Worm (Caenorhabditis elegans) whole organism, young adult: Measurements from ENCODE around the gene F38B6.3.

ENCODE experiments used
- B0261.1 ChIP-seq: sonication (generic microtip); optimal IDR thresholded peaks from 2 replicates; lab custom pipeline; 2016; ENCODE audit warnings: mild to moderate bottlenecking, missing genetic modification characterization, moderate library complexity, missing compliant biosample characterization
- C06A6.2 ChIP-seq: fragments of 200-800 bp; sonication (Bioruptor generic); conservative IDR thresholded peaks from 2 replicates; pipeline ENCODE4 v1.3.6; 2022; ENCODE audit warnings: missing genetic modification characterization, missing compliant biosample characterization
- C17E4.6 ChIP-seq: fragments of 200-800 bp; sonication (Bioruptor generic); IDR thresholded peaks from 2 replicates; pipeline ENCODE4 v1.3.6; 2022; ENCODE audit warnings: missing genetic modification reagents, missing genetic modification characterization, missing compliant biosample characterization
- D2030.7 ChIP-seq: fragments of 200-800 bp; sonication (Bioruptor generic); IDR thresholded peaks from 2 replicates; pipeline ENCODE4 v1.3.6; 2022; ENCODE audit warnings: missing genetic modification reagents, missing genetic modification characterization, missing compliant biosample characterization
- F22D6.2 ChIP-seq: sonication (generic microtip); optimal IDR thresholded peaks from 2 replicates; lab custom pipeline; 2016; ENCODE audit warnings: mild to moderate bottlenecking, missing genetic modification characterization, missing compliant biosample characterization
- F39B2.1 ChIP-seq: fragments of 200-800 bp; sonication (Bioruptor generic); IDR thresholded peaks from 2 replicates; pipeline ENCODE4 v1.3.6; 2022; ENCODE audit warnings: missing genetic modification reagents, missing genetic modification characterization, missing compliant biosample characterization
- F55B11.4 ChIP-seq: sonication (generic microtip); optimal IDR thresholded peaks from 2 replicates; lab custom pipeline; 2016; ENCODE audit warnings: missing compliant biosample characterization, missing genetic modification characterization, borderline replicate concordance; ENCODE audit not compliant: insufficient read depth
- Y53G8AR.9 ChIP-seq: fragments of 200-800 bp; sonication (Bioruptor generic); conservative IDR thresholded peaks from 2 replicates; pipeline ENCODE4 v1.3.6; 2022; ENCODE audit warnings: missing genetic modification reagents, missing genetic modification characterization, missing compliant biosample characterization
- ZK185.1 ChIP-seq: sonication (generic microtip); optimal IDR thresholded peaks from 2 replicates; lab custom pipeline; 2016; ENCODE audit warnings: mild to moderate bottlenecking, missing genetic modification characterization, missing compliant biosample characterization; ENCODE audit not compliant: poor library complexity, severe bottlenecking
- ama-1 ChIP-seq, 3 experiments: fragments of 150-350 bp in 1 of 3; sonication (generic microtip) in 2 of 3; optimal IDR thresholded peaks; 2 replicates each; lab custom pipeline; 2014 to 2018; ENCODE audit warnings: missing biosample characterization in 2 of 3, missing genetic modification characterization in 2 of 3, missing genetic modification reagents in 2 of 3
- aptf-2 ChIP-seq: fragments of 200-800 bp; sonication (Bioruptor generic); conservative IDR thresholded peaks from 2 replicates; pipeline ENCODE4 v1.3.6; 2022; ENCODE audit warnings: missing genetic modification reagents, missing genetic modification characterization, missing compliant biosample characterization
- attf-3 ChIP-seq: fragments of 200-800 bp; sonication (Bioruptor generic); conservative IDR thresholded peaks from 2 replicates; pipeline ENCODE4 v1.3.6; 2022; ENCODE audit warnings: missing genetic modification reagents, missing genetic modification characterization, missing compliant biosample characterization
- bed-1 ChIP-seq: fragments of 200-800 bp; sonication (Bioruptor generic); IDR thresholded peaks from 2 replicates; pipeline ENCODE4 v1.3.6; 2022; ENCODE audit warnings: missing genetic modification reagents, missing genetic modification characterization, missing compliant biosample characterization
- cebp-1 ChIP-seq, 2 experiments: fragments of 200-800 bp in 1 of 2; sonication (Bioruptor generic) in 1 of 2; sonication (generic microtip) in 1 of 2; IDR thresholded peaks in 1 of 2; optimal IDR thresholded peaks in 1 of 2; 2 replicates each; pipeline versions ENCODE4 v1.3.6 to Lab custom; 2017 to 2022; ENCODE audit warnings: missing compliant biosample characterization in 2 of 2, missing genetic modification characterization in 2 of 2, mild to moderate bottlenecking in 1 of 2, missing genetic modification reagents in 1 of 2, moderate library complexity in 1 of 2
- ceh-58 ChIP-seq: fragments of 200-800 bp; sonication (Bioruptor generic); IDR thresholded peaks from 2 replicates; pipeline ENCODE4 v1.3.6; 2022; ENCODE audit warnings: missing genetic modification characterization, missing compliant biosample characterization
- ceh-91 ChIP-seq: fragments of 200-800 bp; sonication (Bioruptor generic); IDR thresholded peaks from 2 replicates; pipeline ENCODE4 v1.3.6; 2022; ENCODE audit warnings: missing genetic modification reagents, missing genetic modification characterization, missing compliant biosample characterization
- chd-7 ChIP-seq: sonication (generic microtip); optimal IDR thresholded peaks from 2 replicates; lab custom pipeline; 2016; ENCODE audit warnings: mild to moderate bottlenecking, missing genetic modification characterization, moderate library complexity, missing compliant biosample characterization
- efl-1 ChIP-seq: fragments of 150-350 bp; optimal IDR thresholded peaks from 2 replicates; lab custom pipeline; 2014; ENCODE audit warnings: missing biosample characterization, missing genetic modification reagents, missing genetic modification characterization
- egl-18 ChIP-seq: fragments of 200-800 bp; sonication (Bioruptor generic); IDR thresholded peaks from 2 replicates; pipeline ENCODE4 v1.3.6; 2022; ENCODE audit warnings: missing genetic modification reagents, missing genetic modification characterization, missing compliant biosample characterization
- egl-44 ChIP-seq: fragments of 200-800 bp; sonication (Bioruptor generic); IDR thresholded peaks from 2 replicates; pipeline ENCODE4 v1.3.6; 2022; ENCODE audit warnings: missing genetic modification reagents, missing genetic modification characterization, missing compliant biosample characterization
- ekl-4 ChIP-seq: fragments of 200-800 bp; sonication (Bioruptor generic); IDR thresholded peaks from 2 replicates; pipeline ENCODE4 v1.3.6; 2022; ENCODE audit warnings: missing genetic modification reagents, missing genetic modification characterization, missing compliant biosample characterization
- fkh-3 ChIP-seq: sonication (generic microtip); optimal IDR thresholded peaks from 2 replicates; lab custom pipeline; 2016; ENCODE audit warnings: mild to moderate bottlenecking, missing genetic modification characterization, missing compliant biosample characterization
- hmg-1.2 ChIP-seq: fragments of 200-800 bp; sonication (Bioruptor generic); IDR thresholded peaks from 2 replicates; pipeline ENCODE4 v1.3.6; 2022; ENCODE audit warnings: missing genetic modification reagents, missing genetic modification characterization, missing compliant biosample characterization
- let-526 ChIP-seq: fragments of 200-800 bp; sonication (Bioruptor generic); IDR thresholded peaks from 2 replicates; pipeline ENCODE4 v1.3.6; 2022; ENCODE audit warnings: missing genetic modification reagents, missing genetic modification characterization, missing compliant biosample characterization
- lin-26 ChIP-seq: fragments of 200-800 bp; sonication (Bioruptor generic); IDR thresholded peaks from 2 replicates; pipeline ENCODE4 v1.3.6; 2022; ENCODE audit warnings: missing genetic modification reagents, missing genetic modification characterization, missing compliant biosample characterization
- lin-35 ChIP-seq, 3 experiments: fragments of 150-350 bp in 2 of 3; sonication (generic microtip) in 1 of 3; optimal IDR thresholded peaks; 2 replicates each; lab custom pipeline; 2014 to 2018; ENCODE audit warnings: missing biosample characterization in 3 of 3, missing genetic modification characterization in 3 of 3, missing genetic modification reagents in 3 of 3
- lin-40 ChIP-seq: sonication (generic microtip); optimal IDR thresholded peaks from 2 replicates; lab custom pipeline; 2016; ENCODE audit warnings: missing genetic modification characterization, mild to moderate bottlenecking, missing compliant biosample characterization, missing genotype, missing genetic modification reagents
- lin-54 ChIP-seq: fragments of 200-800 bp; sonication (Bioruptor generic); optimal IDR thresholded peaks from 2 replicates; lab custom pipeline; 2018; ENCODE audit warnings: mild to moderate bottlenecking, missing genetic modification characterization, missing compliant biosample characterization
- lsl-1 ChIP-seq: fragments of 200-800 bp; sonication (Bioruptor generic); optimal IDR thresholded peaks from 2 replicates; lab custom pipeline; 2018; ENCODE audit warnings: mild to moderate bottlenecking, missing genetic modification characterization, moderate library complexity, missing compliant biosample characterization
- madf-10 ChIP-seq: sonication (generic microtip); optimal IDR thresholded peaks from 2 replicates; lab custom pipeline; 2016; ENCODE audit warnings: mild to moderate bottlenecking, missing genetic modification characterization, missing compliant biosample characterization
- madf-3 ChIP-seq: fragments of 200-800 bp; sonication (Bioruptor generic); IDR thresholded peaks from 2 replicates; pipeline ENCODE4 v1.3.6; 2022; ENCODE audit warnings: missing genetic modification reagents, missing genetic modification characterization, missing compliant biosample characterization
- nhr-179 ChIP-seq: sonication (generic microtip); optimal IDR thresholded peaks from 2 replicates; lab custom pipeline; 2016; ENCODE audit warnings: mild to moderate bottlenecking, missing genetic modification characterization, missing compliant biosample characterization
- nhr-80 ChIP-seq: sonication (generic microtip); optimal IDR thresholded peaks from 2 replicates; lab custom pipeline; 2016; ENCODE audit warnings: missing genetic modification characterization, missing compliant biosample characterization
- pha-4 ChIP-seq: fragments of 150-350 bp; sonication (generic microtip); optimal IDR thresholded peaks from 2 replicates; lab custom pipeline; 2014; ENCODE audit warnings: missing biosample characterization, missing genetic modification reagents, missing genetic modification characterization
- rpc-1 ChIP-seq, 2 experiments: fragments of 150-350 bp in 1 of 2; sonication (generic microtip) in 1 of 2; optimal IDR thresholded peaks; 2 replicates each; lab custom pipeline; 2014 to 2018; ENCODE audit warnings: missing biosample characterization in 1 of 2, missing genetic modification characterization in 1 of 2, missing genetic modification reagents in 1 of 2, missing genotype in 1 of 2
- sdz-38 ChIP-seq: sonication (generic microtip); optimal IDR thresholded peaks from 2 replicates; lab custom pipeline; 2016; ENCODE audit warnings: missing genotype, missing genetic modification characterization, missing compliant biosample characterization
- snpc-1.3 ChIP-seq: sonication (generic microtip); optimal IDR thresholded peaks from 2 replicates; lab custom pipeline; 2017; ENCODE audit warnings: missing genetic modification characterization, mild to moderate bottlenecking, missing compliant biosample characterization, antibody characterized with exemption, moderate library complexity, missing genotype, missing genetic modification reagents; ENCODE audit not compliant: insufficient read depth
- tlf-1 ChIP-seq: fragments of 200-800 bp; sonication (Bioruptor generic); optimal IDR thresholded peaks from 2 replicates; lab custom pipeline; 2018; ENCODE audit warnings: mild to moderate bottlenecking, missing genetic modification characterization, missing compliant biosample characterization
- zfh-2 ChIP-seq: fragments of 200-800 bp; sonication (Bioruptor generic); conservative IDR thresholded peaks from 2 replicates; pipeline ENCODE4 v1.3.6; 2022; ENCODE audit warnings: missing genetic modification reagents, missing genetic modification characterization, missing compliant biosample characterization
- zim-3 ChIP-seq: sonication (generic microtip); optimal IDR thresholded peaks from 2 replicates; lab custom pipeline; 2017; ENCODE audit warnings: mild to moderate bottlenecking, missing genetic modification characterization, moderate library complexity, missing compliant biosample characterization
- ztf-26 ChIP-seq: sonication (generic microtip); optimal IDR thresholded peaks from 2 replicates; lab custom pipeline; 2017; ENCODE audit warnings: missing genetic modification characterization, missing compliant biosample characterization
- ztf-3 ChIP-seq: fragments of 200-800 bp; sonication (Bioruptor generic); optimal IDR thresholded peaks from 2 replicates; lab custom pipeline; 2018; ENCODE audit warnings: mild to moderate bottlenecking, missing genetic modification characterization, missing compliant biosample characterization

The F38B6.3 gene

DNA sequence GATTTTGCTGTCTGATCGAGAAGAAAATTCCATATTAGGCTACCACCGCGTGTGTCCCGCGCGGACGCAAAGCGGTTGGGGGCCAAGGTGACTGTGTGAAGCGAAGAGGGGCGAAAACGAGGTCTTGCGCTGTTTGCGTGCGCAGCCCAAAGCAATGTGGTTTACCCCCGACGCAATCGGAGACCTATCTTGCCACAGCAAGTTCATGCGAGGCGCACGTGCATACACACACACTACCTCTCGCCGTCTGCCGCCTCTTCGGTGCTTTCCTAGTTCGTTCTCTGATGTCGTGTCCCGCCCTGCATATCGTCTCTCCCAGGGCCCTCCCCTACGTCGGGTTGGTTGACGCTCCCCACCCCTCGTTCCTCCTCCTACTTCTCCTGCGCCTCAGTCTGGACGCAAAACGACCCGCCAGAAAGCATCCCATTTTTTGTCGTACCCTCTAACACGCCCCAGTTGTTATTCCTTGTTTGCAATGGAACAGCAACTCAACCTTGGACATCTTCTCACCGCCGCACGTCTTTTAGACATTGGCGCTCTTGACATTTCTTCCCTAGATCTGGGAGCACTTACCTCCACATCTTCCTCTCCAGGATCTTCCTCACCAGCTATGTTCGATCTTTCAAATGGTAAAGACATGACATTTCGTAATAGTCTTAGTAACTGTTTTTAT, 48.7 kb downstream of the F38B6.3 start, which contains the start of gene mdl-1 (continued):
- TF ChIP-seq fkh-3 (tag; lab: Kevin White, UChicago): no peak
- no peak for TF ChIP-seq ceh-58 (GFP tag; lab: Robert Waterston, UW)
- TF ChIP-seq zfh-2 (GFP tag; lab: Robert Waterston, UW): peak; percentile 98
- peak; percentile 4 for TF ChIP-seq zim-3 (tag; lab: Kevin White, UChicago)
- TF ChIP-seq ama-1 (optimal IDR thresholded peaks at IDR 0.05; lab: Kevin White, UChicago): no peak
- TF ChIP-seq ama-1 (GFP tag; optimal IDR thresholded peaks at IDR 0.05; lab: Kevin White, UChicago): no peak
- TF ChIP-seq ekl-4: peak; percentile 40; the same call in 1 of the 2 replicates
- 0 out of 2 replicates have a peak, but pooled peaks have one; percentile 37 for TF ChIP-seq let-526 (GFP tag; lab: Robert Waterston, UW)
- TF ChIP-seq tlf-1: peak; percentile 66
- TF ChIP-seq egl-44 (GFP tag; lab: Robert Waterston, UW): peak; percentile 51; the same call in 1 of the 2 replicates
- TF ChIP-seq lsl-1: no peak

DNA sequence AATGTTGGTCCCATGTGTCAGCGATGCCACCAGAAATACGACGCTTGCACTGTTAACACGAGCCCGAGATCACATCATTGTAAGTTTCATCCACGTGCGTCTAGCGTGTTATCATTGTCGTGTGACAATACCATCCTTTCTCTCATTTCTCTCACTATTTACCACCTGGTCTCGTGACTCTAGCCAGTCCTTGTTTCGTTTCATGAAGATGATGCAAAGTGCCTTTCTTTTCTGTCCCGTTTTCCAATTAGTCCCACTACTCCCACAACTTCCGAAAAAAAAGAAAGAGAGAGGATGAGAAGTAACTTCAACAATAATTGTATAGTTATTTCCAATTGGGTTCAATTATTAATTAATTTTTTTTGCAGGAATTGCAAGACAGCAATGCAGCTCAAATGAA, 49.5 kb downstream of the F38B6.3 start:
- TF ChIP-seq B0261.1 (tag; lab: Kevin White, UChicago) (no peak), C06A6.2 (GFP tag; lab: Robert Waterston, UW) (peak; percentile 60; the same call in 1 of the 2 replicates), egl-18 (GFP tag; lab: Robert Waterston, UW) (no peak), ztf-26 (tag; lab: Kevin White, UChicago) (no peak), fkh-3 (tag; lab: Kevin White, UChicago) (no peak), bed-1 (GFP tag; lab: Robert Waterston, UW) (no peak), F39B2.1 (GFP tag; lab: Robert Waterston, UW) (no peak), ztf-3 (GFP tag; lab: Kevin White, UChicago) (no peak), pha-4 (tag; lab: Kevin White, UChicago) (peak; percentile 85), lin-35 (GFP tag; optimal IDR thresholded peaks at IDR 0.05; lab: Kevin White, UChicago) (peak in 1 of 3 experiments; percentile 17), F22D6.2 (no peak), lin-54 (GFP tag; lab: Kevin White, UChicago) (peak; percentile 10), lin-40 (no peak), attf-3 (no peak), D2030.7 (GFP tag; lab: Robert Waterston, UW) (no peak), madf-10 (tag; lab: Kevin White, UChicago) (peak; percentile 25), nhr-179 (no peak), chd-7 (peak; percentile 2), ceh-58 (GFP tag; lab: Robert Waterston, UW) (no peak), efl-1 (GFP tag; lab: Kevin White, UChicago) (no peak), hmg-1.2 (GFP tag; lab: Robert Waterston, UW) (peak; percentile 14; the same call in 1 of the 2 replicates), C17E4.6 (no peak), F55B11.4 (tag; lab: Kevin White, UChicago) (no peak), ZK185.1 (peak; percentile 36), ceh-91 (GFP tag; lab: Robert Waterston, UW) (no peak), lin-26 (GFP tag; lab: Robert Waterston, UW) (no peak), aptf-2 (GFP tag; lab: Robert Waterston, UW) (no peak), madf-3 (GFP tag; lab: Robert Waterston, UW) (no peak), cebp-1 (GFP tag; IDR thresholded peaks at IDR 0.05; lab: Robert Waterston, UW) (no peak), cebp-1 (tag; optimal IDR thresholded peaks at IDR 0.05; lab: Kevin White, UChicago) (peak; percentile 21), nhr-80 (tag; lab: Kevin White, UChicago) (peak; percentile 51), rpc-1 (optimal IDR thresholded peaks at IDR 0.05; lab: Kevin White, UChicago) (no peak), rpc-1 (tag; optimal IDR thresholded peaks at IDR 0.05; lab: Kevin White, UChicago) (no peak), snpc-1.3 (tag; lab: Kevin White, UChicago) (no peak), sdz-38 (tag; lab: Kevin White, UChicago) (no peak), ama-1 (optimal IDR thresholded peaks at IDR 0.05; lab: Kevin White, UChicago) (peak; percentile 88), ama-1 (GFP tag; optimal IDR thresholded peaks at IDR 0.05; lab: Kevin White, UChicago) (no peak), Y53G8AR.9 (GFP tag; lab: Robert Waterston, UW) (no peak)
